Fruit fly (Drosophila melanogaster) whole organism, prepupa: Measurements from ENCODE around the gene CG8509.

Experiments
- Blimp-1 ChIP-seq: fragments of 200-800 bp; sonication (Bioruptor generic); optimal IDR thresholded peaks from 3 replicates; lab custom pipeline; 2017; ENCODE audit warnings: missing biosample characterization, missing genetic modification characterization, mild to moderate bottlenecking, moderate library complexity, missing genetic modification reagents
- CG3032 ChIP-seq: fragments of 200-800 bp; optimal IDR thresholded peaks from 2 replicates; lab custom pipeline; 2019; ENCODE audit warnings: missing biosample characterization, mild to moderate bottlenecking, missing genetic modification characterization, moderate library complexity
- CG32006 ChIP-seq: fragments of 200-800 bp; sonication (Bioruptor generic); optimal IDR thresholded peaks from 3 replicates; lab custom pipeline; 2017; ENCODE audit warnings: missing biosample characterization, mild to moderate bottlenecking, missing genetic modification characterization
- CG6808 ChIP-seq: fragments of 200-800 bp; sonication (Bioruptor generic); optimal IDR thresholded peaks from 3 replicates; lab custom pipeline; 2017; ENCODE audit warnings: missing biosample characterization, missing genetic modification characterization, mild to moderate bottlenecking, moderate library complexity, missing genetic modification reagents
- CG6854 ChIP-seq: fragments of 200-800 bp; sonication (Bioruptor generic); optimal IDR thresholded peaks from 2 replicates; lab custom pipeline; 2017; ENCODE audit warnings: missing biosample characterization, mild to moderate bottlenecking, missing genetic modification characterization
- Hr39 ChIP-seq: fragments of 200-800 bp; sonication (Bioruptor generic); optimal IDR thresholded peaks from 2 replicates; lab custom pipeline; 2016; ENCODE audit warnings: missing biosample characterization, missing genetic modification characterization
- OdsH ChIP-seq: fragments of 200-800 bp; sonication (Bioruptor generic); optimal IDR thresholded peaks from 3 replicates; lab custom pipeline; 2016; ENCODE audit warnings: missing biosample characterization, missing genetic modification characterization
- Sox14 ChIP-seq: fragments of 200-800 bp; sonication (Bioruptor generic); optimal IDR thresholded peaks from 3 replicates; lab custom pipeline; 2016; ENCODE audit warnings: missing biosample characterization, missing genetic modification characterization
- cyc ChIP-seq: fragments of 200-800 bp; sonication (Bioruptor generic); optimal IDR thresholded peaks from 3 replicates; lab custom pipeline; 2016; ENCODE audit warnings: missing biosample characterization, missing genetic modification characterization
- esn ChIP-seq: fragments of 200-800 bp; sonication (Bioruptor generic); optimal IDR thresholded peaks from 2 replicates; lab custom pipeline; 2016; ENCODE audit warnings: missing biosample characterization, mild to moderate bottlenecking, missing genetic modification characterization, moderate library complexity
- fd59A ChIP-seq: fragments of 200-800 bp; sonication (Bioruptor generic); optimal IDR thresholded peaks from 2 replicates; lab custom pipeline; 2017; ENCODE audit warnings: missing biosample characterization, mild to moderate bottlenecking, missing genetic modification characterization, missing genetic modification reagents
- lz ChIP-seq: fragments of 200-800 bp; sonication (Bioruptor generic); optimal IDR thresholded peaks from 3 replicates; lab custom pipeline; 2016; ENCODE audit warnings: missing biosample characterization, missing genetic modification characterization
- spab ChIP-seq: fragments of 200-800 bp; sonication (Bioruptor generic); optimal IDR thresholded peaks from 2 replicates; lab custom pipeline; 2017; ENCODE audit warnings: missing biosample characterization, mild to moderate bottlenecking, missing genetic modification characterization, missing genetic modification reagents
- svp ChIP-seq: fragments of 200-800 bp; sonication (Bioruptor generic); peaks from one replicate; lab custom pipeline; 2016; ENCODE audit warnings: missing biosample characterization, missing genetic modification characterization

- no peak for TF ChIP-seq CG6854 (GFP tag; lab: Kevin White, UChicago)
- TF ChIP-seq CG6808 (GFP tag; lab: Kevin White, UChicago): no peak
- no peak for TF ChIP-seq Blimp-1
- TF ChIP-seq Sox14 (GFP tag; lab: Kevin White, UChicago): no peak
- TF ChIP-seq spab (GFP tag; lab: Kevin White, UChicago): no peak
- no peak for TF ChIP-seq esn (GFP tag; lab: Kevin White, UChicago)
- no peak for TF ChIP-seq fd59A (GFP tag; lab: Kevin White, UChicago)
- no peak for TF ChIP-seq cyc (GFP tag; lab: Kevin White, UChicago)
- TF ChIP-seq Hr39 (GFP tag; lab: Kevin White, UChicago): no peak
- no peak for TF ChIP-seq CG32006 (GFP tag; lab: Kevin White, UChicago)
- TF ChIP-seq CG3032 (tag; lab: Kevin White, UChicago): no peak
- no peak for TF ChIP-seq svp (GFP tag; lab: Kevin White, UChicago)
- TF ChIP-seq lz: no peak
- no peak for TF ChIP-seq OdsH (GFP tag; lab: Kevin White, UChicago)
Measured at dm6 chrX:15778846-15779245, 30.5 kb upstream of the CG8509 start, which contains the start of gene CG43673.
